Fruit fly (Drosophila melanogaster) Kc167 (cell line): ENCODE results near the gene CG4073.

ENCODE experiments used
- Myc ChIP-seq: fragments of >200 bp; optimal IDR thresholded peaks from 2 replicates; lab custom pipeline; 2017; ENCODE audit warnings: missing external identifiers
- Sin3A ChIP-seq: fragments of >200 bp; optimal IDR thresholded peaks from 2 replicates; lab custom pipeline; 2018; ENCODE audit warnings: missing external identifiers
- h ChIP-seq: fragments of >200 bp; optimal IDR thresholded peaks from 3 replicates; lab custom pipeline; 2018; ENCODE audit warnings: missing external identifiers
- insv ChIP-seq: fragments of >200 bp; optimal IDR thresholded peaks from 3 replicates; lab custom pipeline; 2018; ENCODE audit warnings: missing external identifiers
- psq ChIP-seq: fragments of >200 bp; optimal IDR thresholded peaks from 2 replicates; lab custom pipeline; 2017; ENCODE audit warnings: missing external identifiers
- ttk ChIP-seq: sonication (Bioruptor generic); optimal IDR thresholded peaks from 2 replicates; lab custom pipeline; 2017; ENCODE audit warnings: missing external identifiers

dm6 chr3R:10667964-10668363 is 46.6 kb upstream of the CG4073 start:
- TF ChIP-seq psq (lab: Kevin White, UChicago): no peak
- no peak for TF ChIP-seq insv (lab: Kevin White, UChicago)
- TF ChIP-seq ttk (lab: Kevin White, UChicago): no peak
- TF ChIP-seq h (lab: Kevin White, UChicago): no peak
- no peak for TF ChIP-seq Sin3A (lab: Kevin White, UChicago)
- TF ChIP-seq Myc: no peak
